Worm (Caenorhabditis elegans) whole organism, young adult: ENCODE measurements around the gene unc-62.
"Not testable (repeated sequence)": the region's sequence is repeated elsewhere in the genome, so short reads cannot be mapped to it uniquely, and the experiment has no call there.

Experiments used
- F57A8.1 ChIP-seq: fragments of 200-800 bp; sonication (Bioruptor generic); optimal IDR thresholded peaks from 2 replicates; lab custom pipeline; 2018; ENCODE audit warnings: mild to moderate bottlenecking, missing genetic modification characterization, moderate library complexity, missing compliant biosample characterization
- T26A5.8 ChIP-seq: sonication (generic microtip); optimal IDR thresholded peaks from 2 replicates; lab custom pipeline; 2016; ENCODE audit warnings: missing genetic modification characterization, missing compliant biosample characterization
- ama-1 ChIP-seq, 3 experiments: fragments of 150-350 bp in 1 of 3; sonication (generic microtip) in 2 of 3; optimal IDR thresholded peaks; 2 replicates each; lab custom pipeline; 2014 to 2018; ENCODE audit warnings: missing biosample characterization in 2 of 3, missing genetic modification characterization in 2 of 3, missing genetic modification reagents in 2 of 3
- ceh-100 ChIP-seq: fragments of 200-800 bp; sonication (Bioruptor generic); IDR thresholded peaks from 2 replicates; pipeline ENCODE4 v1.3.6; 2022; ENCODE audit warnings: missing genetic modification reagents, missing genetic modification characterization, missing compliant biosample characterization
- dpl-1 ChIP-seq: fragments of 150-350 bp; optimal IDR thresholded peaks from 2 replicates; lab custom pipeline; 2014; ENCODE audit warnings: missing biosample characterization, missing genetic modification reagents, missing genetic modification characterization
- gei-17 ChIP-seq: fragments of 200-800 bp; sonication (Bioruptor generic); optimal IDR thresholded peaks from 2 replicates; lab custom pipeline; 2018; ENCODE audit warnings: mild to moderate bottlenecking, missing genetic modification characterization, missing compliant biosample characterization
- lin-26 ChIP-seq: fragments of 200-800 bp; sonication (Bioruptor generic); IDR thresholded peaks from 2 replicates; pipeline ENCODE4 v1.3.6; 2022; ENCODE audit warnings: missing genetic modification reagents, missing genetic modification characterization, missing compliant biosample characterization
- nfya-1 ChIP-seq: sonication (generic microtip); optimal IDR thresholded peaks from 2 replicates; lab custom pipeline; 2017; ENCODE audit warnings: antibody characterized with exemption, missing compliant biosample characterization, missing genetic modification characterization, borderline replicate concordance; ENCODE audit not compliant: insufficient read depth
- nhr-120 ChIP-seq: fragments of 200-800 bp; sonication (Bioruptor generic); IDR thresholded peaks from 2 replicates; pipeline ENCODE4 v1.3.6; 2022; ENCODE audit warnings: missing genetic modification characterization, missing compliant biosample characterization
- unc-130 ChIP-seq: sonication (generic microtip); optimal IDR thresholded peaks from 2 replicates; lab custom pipeline; 2016; ENCODE audit warnings: missing genetic modification reagents, missing genetic modification characterization, missing compliant biosample characterization

- TF ChIP-seq ama-1 (optimal IDR thresholded peaks at IDR 0.05; lab: Kevin White, UChicago); ama-1 (GFP tag; optimal IDR thresholded peaks at IDR 0.05; lab: Kevin White, UChicago); F57A8.1 (GFP tag; lab: Kevin White, UChicago); lin-26 (GFP tag; lab: Robert Waterston, UW); ceh-100 (GFP tag; lab: Robert Waterston, UW); gei-17 (GFP tag; lab: Kevin White, UChicago); nfya-1 (tag; lab: Kevin White, UChicago); unc-130 (GFP tag; lab: Kevin White, UChicago); T26A5.8 (tag; lab: Kevin White, UChicago); dpl-1 (GFP tag; lab: Kevin White, UChicago); nhr-120: not testable (repeated sequence)
Observed at ce11 chrV:4474543-4474942, 22.7 kb upstream of the unc-62 start, which contains the start of gene str-35.
